Worm (Caenorhabditis elegans) whole organism, young adult: ENCODE results near the gene Y38H6C.24.

ENCODE experiments used
- B0261.1 ChIP-seq: sonication (generic microtip); optimal IDR thresholded peaks from 2 replicates; lab custom pipeline; 2016; ENCODE audit warnings: mild to moderate bottlenecking, missing genetic modification characterization, moderate library complexity, missing compliant biosample characterization
- D2030.7 ChIP-seq: fragments of 200-800 bp; sonication (Bioruptor generic); IDR thresholded peaks from 2 replicates; pipeline ENCODE4 v1.3.6; 2022; ENCODE audit warnings: missing genetic modification reagents, missing genetic modification characterization, missing compliant biosample characterization
- F33H1.4 ChIP-seq: fragments of 200-800 bp; sonication (Bioruptor generic); IDR thresholded peaks from 2 replicates; pipeline ENCODE4 v1.3.6; 2022; ENCODE audit warnings: missing genetic modification reagents, missing genetic modification characterization, missing compliant biosample characterization
- ZK185.1 ChIP-seq: sonication (generic microtip); optimal IDR thresholded peaks from 2 replicates; lab custom pipeline; 2016; ENCODE audit warnings: mild to moderate bottlenecking, missing genetic modification characterization, missing compliant biosample characterization; ENCODE audit not compliant: poor library complexity, severe bottlenecking
- attf-3 ChIP-seq: fragments of 200-800 bp; sonication (Bioruptor generic); conservative IDR thresholded peaks from 2 replicates; pipeline ENCODE4 v1.3.6; 2022; ENCODE audit warnings: missing genetic modification reagents, missing genetic modification characterization, missing compliant biosample characterization
- attf-5 ChIP-seq: fragments of 200-800 bp; sonication (Bioruptor generic); optimal IDR thresholded peaks from 2 replicates; lab custom pipeline; 2018; ENCODE audit warnings: mild to moderate bottlenecking, missing genetic modification characterization, missing compliant biosample characterization
- bed-2 ChIP-seq: fragments of 200-800 bp; sonication (Bioruptor generic); IDR thresholded peaks from 2 replicates; pipeline ENCODE4 v1.3.6; 2022; ENCODE audit warnings: missing genetic modification reagents, missing genetic modification characterization, missing compliant biosample characterization
- ccch-3 ChIP-seq: fragments of 200-800 bp; sonication (Bioruptor generic); optimal IDR thresholded peaks from 2 replicates; lab custom pipeline; 2018; ENCODE audit warnings: mild to moderate bottlenecking, missing genetic modification characterization, missing compliant biosample characterization
- cebp-1 ChIP-seq, 2 experiments: fragments of 200-800 bp in 1 of 2; sonication (Bioruptor generic) in 1 of 2; sonication (generic microtip) in 1 of 2; IDR thresholded peaks in 1 of 2; optimal IDR thresholded peaks in 1 of 2; 2 replicates each; pipeline versions ENCODE4 v1.3.6 to Lab custom; 2017 to 2022; ENCODE audit warnings: missing compliant biosample characterization in 2 of 2, missing genetic modification characterization in 2 of 2, mild to moderate bottlenecking in 1 of 2, missing genetic modification reagents in 1 of 2, moderate library complexity in 1 of 2
- ceh-91 ChIP-seq: fragments of 200-800 bp; sonication (Bioruptor generic); IDR thresholded peaks from 2 replicates; pipeline ENCODE4 v1.3.6; 2022; ENCODE audit warnings: missing genetic modification reagents, missing genetic modification characterization, missing compliant biosample characterization
- die-1 ChIP-seq: sonication (generic microtip); optimal IDR thresholded peaks from 2 replicates; lab custom pipeline; 2016; ENCODE audit warnings: missing genotype, mild to moderate bottlenecking, missing genetic modification characterization, missing compliant biosample characterization
- dpff-1 ChIP-seq: sonication (generic microtip); optimal IDR thresholded peaks from 2 replicates; lab custom pipeline; 2017; ENCODE audit warnings: mild to moderate bottlenecking, missing genetic modification characterization, missing compliant biosample characterization
- efl-1 ChIP-seq: fragments of 150-350 bp; optimal IDR thresholded peaks from 2 replicates; lab custom pipeline; 2014; ENCODE audit warnings: missing biosample characterization, missing genetic modification reagents, missing genetic modification characterization
- egl-18 ChIP-seq: fragments of 200-800 bp; sonication (Bioruptor generic); IDR thresholded peaks from 2 replicates; pipeline ENCODE4 v1.3.6; 2022; ENCODE audit warnings: missing genetic modification reagents, missing genetic modification characterization, missing compliant biosample characterization
- egrh-3 ChIP-seq: fragments of 200-800 bp; sonication (Bioruptor generic); IDR thresholded peaks from 2 replicates; pipeline ENCODE4 v1.3.6; 2022; ENCODE audit warnings: missing genetic modification reagents, missing genetic modification characterization, missing compliant biosample characterization
- ekl-4 ChIP-seq: fragments of 200-800 bp; sonication (Bioruptor generic); IDR thresholded peaks from 2 replicates; pipeline ENCODE4 v1.3.6; 2022; ENCODE audit warnings: missing genetic modification reagents, missing genetic modification characterization, missing compliant biosample characterization
- him-1 ChIP-seq: sonication (generic microtip); optimal IDR thresholded peaks from 2 replicates; lab custom pipeline; 2016; ENCODE audit warnings: missing genotype, missing genetic modification reagents, missing genetic modification characterization, missing compliant biosample characterization
- hrde-1 ChIP-seq: sonication (generic microtip); optimal IDR thresholded peaks from 2 replicates; lab custom pipeline; 2016; ENCODE audit warnings: missing genetic modification characterization, mild to moderate bottlenecking, missing compliant biosample characterization, moderate library complexity, missing genotype, missing genetic modification reagents, borderline replicate concordance
- lag-1 ChIP-seq: fragments of 200-800 bp; sonication (Bioruptor generic); IDR thresholded peaks from 2 replicates; pipeline ENCODE4 v1.3.6; 2022; ENCODE audit warnings: missing genetic modification reagents, missing genetic modification characterization, missing compliant biosample characterization
- let-526 ChIP-seq: fragments of 200-800 bp; sonication (Bioruptor generic); IDR thresholded peaks from 2 replicates; pipeline ENCODE4 v1.3.6; 2022; ENCODE audit warnings: missing genetic modification reagents, missing genetic modification characterization, missing compliant biosample characterization
- let-607 ChIP-seq, 2 experiments: fragments of 200-800 bp in 1 of 2; sonication (Bioruptor generic) in 1 of 2; sonication (generic microtip) in 1 of 2; optimal IDR thresholded peaks; 2 replicates each; lab custom pipeline; 2016 to 2018; ENCODE audit warnings: mild to moderate bottlenecking in 2 of 2, missing compliant biosample characterization in 2 of 2, missing genetic modification characterization in 2 of 2, moderate library complexity in 2 of 2, missing genotype in 1 of 2
- lin-40 ChIP-seq: sonication (generic microtip); optimal IDR thresholded peaks from 2 replicates; lab custom pipeline; 2016; ENCODE audit warnings: missing genetic modification characterization, mild to moderate bottlenecking, missing compliant biosample characterization, missing genotype, missing genetic modification reagents
- lsl-1 ChIP-seq: fragments of 200-800 bp; sonication (Bioruptor generic); optimal IDR thresholded peaks from 2 replicates; lab custom pipeline; 2018; ENCODE audit warnings: mild to moderate bottlenecking, missing genetic modification characterization, moderate library complexity, missing compliant biosample characterization
- madf-10 ChIP-seq: sonication (generic microtip); optimal IDR thresholded peaks from 2 replicates; lab custom pipeline; 2016; ENCODE audit warnings: mild to moderate bottlenecking, missing genetic modification characterization, missing compliant biosample characterization
- madf-6 ChIP-seq: fragments of 200-800 bp; sonication (Bioruptor generic); IDR thresholded peaks from 2 replicates; pipeline ENCODE4 v1.3.6; 2022; ENCODE audit warnings: missing genetic modification reagents, missing genetic modification characterization, missing compliant biosample characterization
- madf-8 ChIP-seq: fragments of 200-800 bp; sonication (Bioruptor generic); conservative IDR thresholded peaks from 2 replicates; pipeline ENCODE4 v1.3.6; 2022; ENCODE audit warnings: missing genetic modification reagents, missing genetic modification characterization, missing compliant biosample characterization
- mcd-1 ChIP-seq: fragments of 200-800 bp; sonication (Bioruptor generic); IDR thresholded peaks from 2 replicates; pipeline ENCODE4 v1.3.6; 2022; ENCODE audit warnings: missing genetic modification reagents, missing genetic modification characterization, missing compliant biosample characterization
- mel-28 ChIP-seq: sonication (generic microtip); optimal IDR thresholded peaks from 2 replicates; lab custom pipeline; 2016; ENCODE audit warnings: borderline replicate concordance, mild to moderate bottlenecking, missing genetic modification characterization, missing compliant biosample characterization
- mes-4 ChIP-seq: sonication (generic microtip); optimal IDR thresholded peaks from 2 replicates; lab custom pipeline; 2016; ENCODE audit warnings: missing genotype, missing genetic modification characterization, missing compliant biosample characterization
- nhr-120 ChIP-seq: fragments of 200-800 bp; sonication (Bioruptor generic); IDR thresholded peaks from 2 replicates; pipeline ENCODE4 v1.3.6; 2022; ENCODE audit warnings: missing genetic modification characterization, missing compliant biosample characterization
- nhr-80 ChIP-seq: sonication (generic microtip); optimal IDR thresholded peaks from 2 replicates; lab custom pipeline; 2016; ENCODE audit warnings: missing genetic modification characterization, missing compliant biosample characterization
- nhr-90 ChIP-seq: sonication (generic microtip); optimal IDR thresholded peaks from 2 replicates; lab custom pipeline; 2016; ENCODE audit warnings: missing genotype, mild to moderate bottlenecking, missing genetic modification characterization, missing compliant biosample characterization
- rpc-1 ChIP-seq, 2 experiments: fragments of 150-350 bp in 1 of 2; sonication (generic microtip) in 1 of 2; optimal IDR thresholded peaks; 2 replicates each; lab custom pipeline; 2014 to 2018; ENCODE audit warnings: missing biosample characterization in 1 of 2, missing genetic modification characterization in 1 of 2, missing genetic modification reagents in 1 of 2, missing genotype in 1 of 2
- sdz-38 ChIP-seq: sonication (generic microtip); optimal IDR thresholded peaks from 2 replicates; lab custom pipeline; 2016; ENCODE audit warnings: missing genotype, missing genetic modification characterization, missing compliant biosample characterization
- snpc-1.3 ChIP-seq: sonication (generic microtip); optimal IDR thresholded peaks from 2 replicates; lab custom pipeline; 2017; ENCODE audit warnings: missing genetic modification characterization, mild to moderate bottlenecking, missing compliant biosample characterization, antibody characterized with exemption, moderate library complexity, missing genotype, missing genetic modification reagents; ENCODE audit not compliant: insufficient read depth
- tbp1 ChIP-seq: fragments of 200-800 bp; sonication (Bioruptor generic); optimal IDR thresholded peaks from 2 replicates; lab custom pipeline; 2018; ENCODE audit warnings: mild to moderate bottlenecking, missing genetic modification characterization, missing compliant biosample characterization
- xnd-1 ChIP-seq: sonication (generic microtip); optimal IDR thresholded peaks from 2 replicates; lab custom pipeline; 2016; ENCODE audit warnings: missing genotype, missing genetic modification reagents, missing genetic modification characterization, missing compliant biosample characterization
- ztf-18 ChIP-seq: sonication (generic microtip); optimal IDR thresholded peaks from 2 replicates; lab custom pipeline; 2016; ENCODE audit warnings: missing genotype, mild to moderate bottlenecking, missing genetic modification characterization, missing compliant biosample characterization
- ztf-22 ChIP-seq: fragments of 200-800 bp; sonication (Bioruptor generic); optimal IDR thresholded peaks from 2 replicates; lab custom pipeline; 2018; ENCODE audit warnings: mild to moderate bottlenecking, missing genetic modification characterization, moderate library complexity, missing compliant biosample characterization

The Y38H6C.24 gene

DNA sequence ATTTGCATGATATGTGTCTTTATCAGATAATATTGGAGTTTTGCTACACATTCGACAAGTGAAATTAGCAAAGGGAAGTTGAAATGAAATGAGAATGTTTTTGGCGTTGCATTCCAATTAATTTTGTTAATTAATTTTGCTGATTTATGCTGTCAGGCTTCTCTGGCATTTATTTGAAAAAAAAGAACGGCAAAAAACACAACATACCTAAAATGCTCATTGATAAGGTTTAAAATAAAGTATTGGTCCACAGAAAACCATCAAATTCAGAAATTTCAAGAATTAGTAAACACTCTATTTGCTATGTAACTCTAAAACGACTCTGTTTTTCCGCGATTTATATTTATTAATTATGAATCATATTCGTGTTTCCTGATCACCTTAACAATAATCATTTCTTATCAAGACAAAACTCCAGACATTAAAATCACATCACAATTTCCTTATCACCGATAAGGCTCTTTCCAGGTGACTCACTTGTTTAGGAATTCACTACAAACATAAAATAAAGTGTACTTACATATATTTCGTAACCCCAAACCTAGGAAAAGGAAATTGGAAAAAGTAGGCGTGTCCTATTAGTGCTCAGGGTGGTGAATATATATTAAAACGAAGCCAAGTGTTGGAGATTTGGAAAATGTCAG, at the start of gene Y38H6C.24, which contains the start of gene srh-166:
Gene Y38H6C.24, plus strand, starts transcription at position 620 of the 644 bp plus-strand sequence.
Gene srh-166, minus strand, starts transcription at position 51 of the 644 bp plus-strand sequence.
- TF ChIP-seq lin-40 (tag; lab: Kevin White, UChicago) (no peak), cebp-1 (GFP tag; IDR thresholded peaks at IDR 0.05; lab: Robert Waterston, UW) (peak; percentile 36; the same call in 1 of the 2 replicates), cebp-1 (tag; optimal IDR thresholded peaks at IDR 0.05; lab: Kevin White, UChicago) (peak; percentile 70)

DNA sequence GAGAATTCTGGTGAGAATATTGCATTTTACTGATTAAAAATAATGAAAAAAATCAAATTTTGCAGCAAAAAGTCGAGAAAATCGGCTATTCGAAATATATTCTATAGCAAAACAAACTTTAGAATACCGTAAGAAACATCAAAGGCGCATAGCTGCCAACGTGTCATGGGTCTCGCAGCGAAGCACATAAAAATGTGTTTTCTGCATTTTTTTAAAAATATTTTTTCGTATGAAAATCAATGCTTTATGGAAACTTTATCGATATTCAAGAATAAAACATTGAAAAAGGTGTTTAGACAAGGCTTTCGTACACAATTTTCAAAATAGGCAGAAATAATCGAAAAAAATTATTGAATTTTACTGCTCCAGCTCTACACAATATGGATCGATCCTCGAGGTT, 49.7 kb upstream of the Y38H6C.24 start:
- TF ChIP-seq nhr-80 (tag; lab: Kevin White, UChicago) (no peak), tbp1 (GFP tag; lab: Kevin White, UChicago) (no peak), let-526 (no peak), F33H1.4 (GFP tag; lab: Robert Waterston, UW) (peak; percentile 88), rpc-1 (optimal IDR thresholded peaks at IDR 0.05; lab: Kevin White, UChicago) (no peak), rpc-1 (tag; optimal IDR thresholded peaks at IDR 0.05; lab: Kevin White, UChicago) (no peak), ceh-91 (GFP tag; lab: Robert Waterston, UW) (peak; percentile 62), lsl-1 (GFP tag; lab: Kevin White, UChicago) (peak; percentile 85), D2030.7 (GFP tag; lab: Robert Waterston, UW) (peak; percentile 73), dpff-1 (tag; lab: Kevin White, UChicago) (no peak), xnd-1 (tag; lab: Kevin White, UChicago) (peak; percentile 80), nhr-120 (GFP tag; lab: Robert Waterston, UW) (no peak), sdz-38 (tag; lab: Kevin White, UChicago) (no peak), attf-3 (GFP tag; lab: Robert Waterston, UW) (no peak), madf-6 (peak; percentile 89), snpc-1.3 (tag; lab: Kevin White, UChicago) (no peak), madf-10 (no peak), madf-8 (GFP tag; lab: Robert Waterston, UW) (peak; percentile 56), efl-1 (GFP tag; lab: Kevin White, UChicago) (peak; percentile 35), ztf-22 (GFP tag; lab: Kevin White, UChicago) (no peak)

DNA sequence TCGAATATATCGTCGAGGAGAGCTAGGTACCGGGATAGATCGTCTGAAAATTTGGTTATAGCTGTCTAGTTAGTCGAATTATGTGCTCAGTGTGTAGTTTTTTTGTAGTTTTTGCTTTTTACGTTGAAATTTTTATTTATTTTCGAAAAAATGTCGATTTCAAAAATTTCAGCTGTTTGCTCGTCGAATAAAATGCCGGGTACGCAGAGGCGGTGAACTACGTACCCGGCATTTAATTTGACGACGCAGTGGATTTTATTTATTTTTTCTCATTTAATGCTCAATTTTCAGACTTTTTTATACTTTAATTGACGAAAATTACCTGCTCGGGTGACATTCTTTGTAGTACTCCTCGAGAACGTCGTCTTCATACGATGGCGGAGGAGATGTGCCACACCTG, 49.3 kb upstream of the Y38H6C.24 start:
- no peak for TF ChIP-seq attf-5
- peak; percentile 42; the same call in 1 of the 2 replicates for TF ChIP-seq madf-6
- TF ChIP-seq ztf-18 (tag; lab: Kevin White, UChicago): no peak
- TF ChIP-seq ZK185.1 (tag; lab: Kevin White, UChicago): no peak
- no peak for TF ChIP-seq mes-4 (tag; lab: Kevin White, UChicago)
- peak; percentile 43 for TF ChIP-seq F33H1.4 (GFP tag; lab: Robert Waterston, UW)
- TF ChIP-seq nhr-90 (tag; lab: Kevin White, UChicago): no peak

DNA sequence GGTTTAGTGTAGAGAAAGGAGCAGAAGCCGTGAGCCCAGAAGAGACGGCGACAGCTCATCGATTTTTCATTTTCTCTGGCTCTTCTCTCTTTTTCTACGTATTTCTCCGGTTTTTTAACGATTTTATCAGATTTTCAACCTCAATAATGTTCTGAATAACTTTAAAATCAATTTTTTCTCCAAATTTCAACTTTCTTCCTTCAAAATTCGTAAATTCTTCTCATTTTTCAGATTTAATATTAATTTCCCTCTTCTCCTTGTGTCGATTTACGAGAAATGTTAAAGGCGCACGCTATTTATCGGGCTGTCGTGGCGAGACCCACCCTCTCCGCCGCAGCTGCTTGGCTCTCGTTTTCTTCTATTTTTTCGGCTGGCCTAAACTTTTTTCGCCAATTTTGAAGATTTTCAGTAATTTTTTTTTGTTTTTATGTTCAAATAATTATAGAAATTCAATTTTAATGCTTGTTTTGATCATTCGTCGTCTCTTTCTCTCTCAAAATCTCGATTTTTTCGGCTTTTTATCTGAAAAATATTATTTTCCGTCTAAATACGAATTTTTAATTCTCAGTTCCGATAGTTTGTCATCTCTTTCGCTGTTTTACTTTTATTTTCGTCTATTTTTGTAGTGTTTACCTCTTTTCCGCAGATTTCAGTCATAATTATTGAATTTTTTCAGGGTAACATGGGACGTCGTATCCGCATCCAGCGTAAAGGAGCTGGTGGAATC, 47.1 kb upstream of the Y38H6C.24 start, which contains the start of the genes calf-1 and rpl-2:
Gene calf-1, minus strand, starts transcription at position 77 of the 727 bp plus-strand sequence.
Gene rpl-2, plus strand, starts transcription at position 677 of the 727 bp plus-strand sequence.
- TF ChIP-seq bed-2: no peak
- TF ChIP-seq die-1 (tag; lab: Kevin White, UChicago): no peak
- TF ChIP-seq attf-5: peak; percentile 51
- TF ChIP-seq let-607 (tag; optimal IDR thresholded peaks at IDR 0.05; lab: Kevin White, UChicago): no peak
- TF ChIP-seq ekl-4 (GFP tag; lab: Robert Waterston, UW): peak; percentile 34; the same call in 1 of the 2 replicates
- TF ChIP-seq mcd-1: peak; percentile 20; the same call in 1 of the 2 replicates
- peak; percentile 7 for TF ChIP-seq madf-10
- peak; percentile 21 for TF ChIP-seq efl-1 (GFP tag; lab: Kevin White, UChicago)
- no peak for TF ChIP-seq B0261.1 (tag; lab: Kevin White, UChicago)
- no peak for TF ChIP-seq egl-18 (GFP tag; lab: Robert Waterston, UW)
- TF ChIP-seq egrh-3: 0 out of 2 replicates have a peak, but pooled peaks have one; percentile 15
- TF ChIP-seq ccch-3 (GFP tag; lab: Kevin White, UChicago): no peak
- no peak for TF ChIP-seq lag-1
- no peak for TF ChIP-seq him-1
- peak; percentile 51 for TF ChIP-seq snpc-1.3 (tag; lab: Kevin White, UChicago)
- TF ChIP-seq lin-40 (tag; lab: Kevin White, UChicago): peak; percentile 24
- TF ChIP-seq hrde-1 (tag; lab: Kevin White, UChicago): no peak
- TF ChIP-seq mel-28: no peak
